Fruit fly (Drosophila melanogaster) whole organism, embryonic: ENCODE results near the gene CG13455.
A peak's percentile ranks its signal among the peaks of the same experiment; 100 is the strongest.

Experiments used
- B-H2 ChIP-seq: fragments of 200-800 bp; sonication (Bioruptor generic); optimal IDR thresholded peaks from 2 replicates; lab custom pipeline; 2018; ENCODE audit warnings: missing biosample characterization, mild to moderate bottlenecking, missing genetic modification characterization
- CG10431 ChIP-seq: fragments of 200-800 bp; sonication (Bioruptor generic); optimal IDR thresholded peaks from 3 replicates; lab custom pipeline; 2018; ENCODE audit warnings: missing biosample characterization, mild to moderate bottlenecking, missing genetic modification characterization
- CG10462 ChIP-seq: fragments of 200-800 bp; sonication (Bioruptor generic); optimal IDR thresholded peaks from 2 replicates; lab custom pipeline; 2016; ENCODE audit warnings: missing biosample characterization, missing genetic modification characterization
- CG11093 ChIP-seq: fragments of 200-800 bp; sonication (Bioruptor generic); IDR thresholded peaks from 3 replicates; pipeline ENCODE4 v1.3.6; 2022; ENCODE audit warnings: missing biosample characterization, missing genetic modification characterization
- CG12659 ChIP-seq: fragments of 200-800 bp; sonication (Bioruptor generic); optimal IDR thresholded peaks from 3 replicates; lab custom pipeline; 2017; ENCODE audit warnings: mild to moderate bottlenecking, missing biosample characterization, missing genetic modification reagents, missing genetic modification characterization
- CG14050 ChIP-seq: fragments of 200-800 bp; sonication (Bioruptor generic); IDR thresholded peaks from 3 replicates; pipeline ENCODE4 v1.3.6; 2022; ENCODE audit warnings: missing biosample characterization, missing genetic modification characterization
- CG15073 ChIP-seq: fragments of 200-800 bp; sonication (Bioruptor generic); optimal IDR thresholded peaks from 2 replicates; lab custom pipeline; 2016; ENCODE audit warnings: missing biosample characterization, missing genetic modification characterization
- CG15514 ChIP-seq: fragments of 200-800 bp; sonication (Bioruptor generic); optimal IDR thresholded peaks from 3 replicates; lab custom pipeline; 2017; ENCODE audit warnings: missing biosample characterization, missing genetic modification characterization, mild to moderate bottlenecking, moderate library complexity, missing genetic modification reagents
- CG15601 ChIP-seq: fragments of 200-800 bp; sonication (Bioruptor generic); optimal IDR thresholded peaks from 3 replicates; lab custom pipeline; 2019; ENCODE audit warnings: missing biosample characterization, mild to moderate bottlenecking, missing genetic modification characterization, moderate library complexity
- CG17568 ChIP-seq: fragments of 200-800 bp; sonication (Bioruptor generic); optimal IDR thresholded peaks from 2 replicates; lab custom pipeline; 2018; ENCODE audit warnings: missing biosample characterization, mild to moderate bottlenecking, missing genetic modification characterization, moderate library complexity
- CG2129 ChIP-seq: fragments of 200-800 bp; sonication (Bioruptor generic); IDR thresholded peaks from 2 replicates; pipeline ENCODE4 v1.3.6; 2022; ENCODE audit warnings: missing biosample characterization, missing genetic modification characterization; ENCODE audit not compliant: partially characterized antibody
- CG32772 ChIP-seq: fragments of 200-800 bp; sonication (Bioruptor generic); IDR thresholded peaks from 2 replicates; pipeline ENCODE4 v1.3.6; 2022; ENCODE audit warnings: missing biosample characterization, missing genetic modification characterization
- CG3995 ChIP-seq: fragments of 200-800 bp; sonication (Bioruptor generic); optimal IDR thresholded peaks from 3 replicates; lab custom pipeline; 2016; ENCODE audit warnings: missing biosample characterization, missing genetic modification characterization
- CG4617 ChIP-seq: fragments of 200-800 bp; sonication (Bioruptor generic); optimal IDR thresholded peaks from 3 replicates; lab custom pipeline; 2016; ENCODE audit warnings: missing biosample characterization, missing genetic modification characterization, borderline replicate concordance
- CG9932 ChIP-seq: fragments of 200-800 bp; sonication (Bioruptor generic); IDR thresholded peaks from 2 replicates; pipeline ENCODE4 v1.3.6; 2022; ENCODE audit warnings: missing biosample characterization, missing genetic modification characterization
- D19B ChIP-seq: fragments of 200-800 bp; sonication (Bioruptor generic); optimal IDR thresholded peaks from 2 replicates; lab custom pipeline; 2017; ENCODE audit warnings: missing biosample characterization, mild to moderate bottlenecking, missing genetic modification characterization
- Doc3 ChIP-seq: fragments of 200-800 bp; sonication (Bioruptor generic); IDR thresholded peaks from 3 replicates; pipeline ENCODE4 v1.3.6; 2022; ENCODE audit warnings: missing biosample characterization, missing genetic modification characterization; ENCODE audit not compliant: partially characterized antibody
- E2f2 ChIP-seq: fragments of 200-800 bp; sonication (Bioruptor generic); IDR thresholded peaks from 2 replicates; pipeline ENCODE4 v1.3.6; 2022; ENCODE audit warnings: missing biosample characterization, missing genetic modification characterization
- HLHmδ ChIP-seq: fragments of 200-800 bp; sonication (Bioruptor generic); optimal IDR thresholded peaks from 2 replicates; lab custom pipeline; 2018; ENCODE audit warnings: missing biosample characterization, mild to moderate bottlenecking, missing genetic modification characterization, moderate library complexity
- Lhr ChIP-seq: fragments of 200-800 bp; sonication (Bioruptor generic); optimal IDR thresholded peaks from 3 replicates; lab custom pipeline; 2017; ENCODE audit warnings: mild to moderate bottlenecking, missing biosample characterization, missing genetic modification reagents, missing genetic modification characterization
- Lpt ChIP-seq: fragments of >200 bp; optimal IDR thresholded peaks from 2 replicates; lab custom pipeline; 2018; ENCODE audit warnings: missing biosample characterization, missing genetic modification characterization
- MBD-R2 ChIP-seq: fragments of 200-800 bp; sonication (Bioruptor generic); IDR thresholded peaks from 2 replicates; pipeline ENCODE4 v1.3.6; 2022; ENCODE audit warnings: missing biosample characterization, missing genetic modification characterization
- Med ChIP-seq: fragments of 200-800 bp; sonication (Bioruptor generic); peaks from one replicate; lab custom pipeline; 2016; ENCODE audit warnings: missing biosample characterization, missing genetic modification characterization, mild to moderate bottlenecking, inconsistent platforms, moderate library complexity
- Meics ChIP-seq: fragments of 200-800 bp; sonication (Bioruptor generic); optimal IDR thresholded peaks from 2 replicates; lab custom pipeline; 2017; ENCODE audit warnings: missing biosample characterization, mild to moderate bottlenecking, missing genetic modification characterization
- Oli ChIP-seq: fragments of 200-800 bp; sonication (Bioruptor generic); optimal IDR thresholded peaks from 2 replicates; lab custom pipeline; 2018; ENCODE audit warnings: missing biosample characterization, mild to moderate bottlenecking, missing genetic modification characterization, moderate library complexity
- Poxn ChIP-seq: fragments of 200-800 bp; sonication (Bioruptor generic); IDR thresholded peaks from 2 replicates; pipeline ENCODE4 v1.3.6; 2022; ENCODE audit warnings: missing biosample characterization, missing genetic modification characterization
- Sin3A ChIP-seq: fragments of >200 bp; optimal IDR thresholded peaks from 2 replicates; lab custom pipeline; 2018
- Sry-β ChIP-seq: fragments of 200-800 bp; sonication (Bioruptor generic); optimal IDR thresholded peaks from 2 replicates; lab custom pipeline; 2018; ENCODE audit warnings: missing biosample characterization, mild to moderate bottlenecking, missing genetic modification characterization, moderate library complexity
- Taf1 ChIP-seq: fragments of 200-800 bp; sonication (Bioruptor generic); IDR thresholded peaks from 2 replicates; pipeline ENCODE4 v1.3.6; 2022; ENCODE audit warnings: missing biosample characterization, missing genetic modification characterization
- YL-1 ChIP-seq: fragments of 200-800 bp; sonication (Bioruptor generic); optimal IDR thresholded peaks from 3 replicates; lab custom pipeline; 2017; ENCODE audit warnings: missing biosample characterization, mild to moderate bottlenecking, missing genetic modification characterization
- ato ChIP-seq: fragments of 200-800 bp; sonication (Bioruptor generic); IDR thresholded peaks from 2 replicates; pipeline ENCODE4 v1.3.6; 2022; ENCODE audit warnings: missing biosample characterization, missing genetic modification characterization; ENCODE audit not compliant: partially characterized antibody
- bowl ChIP-seq: fragments of 200-800 bp; sonication (Bioruptor generic); IDR thresholded peaks from 2 replicates; pipeline ENCODE4 v1.3.6; 2022; ENCODE audit warnings: missing biosample characterization, missing genetic modification characterization
- br ChIP-seq: fragments of >200 bp; optimal IDR thresholded peaks from 2 replicates; lab custom pipeline; 2017
- cas ChIP-seq: fragments of 200-800 bp; sonication (Bioruptor generic); IDR thresholded peaks from 2 replicates; pipeline ENCODE4 v1.3.6; 2022; ENCODE audit warnings: missing biosample characterization, missing genetic modification characterization
- chinmo ChIP-seq: fragments of 200-800 bp; sonication (Bioruptor generic); IDR thresholded peaks from 4 replicates; pipeline ENCODE4 v1.3.6; 2022; ENCODE audit warnings: missing biosample characterization, missing genetic modification characterization; ENCODE audit not compliant: partially characterized antibody
- crp ChIP-seq, 2 experiments: fragments of 200-800 bp; sonication (Bioruptor generic); optimal IDR thresholded peaks; 2 replicates in 1 of 2; 3 replicates in 1 of 2; lab custom pipeline; 2017; ENCODE audit warnings: missing biosample characterization in 2 of 2, missing genetic modification characterization in 2 of 2, mild to moderate bottlenecking in 1 of 2, moderate library complexity in 1 of 2
- disco-r ChIP-seq: fragments of 200-800 bp; sonication (Bioruptor generic); optimal IDR thresholded peaks from 2 replicates; lab custom pipeline; 2016; ENCODE audit warnings: missing biosample characterization, missing genetic modification characterization
- dm ChIP-seq: fragments of 200-800 bp; sonication (Bioruptor generic); optimal IDR thresholded peaks from 3 replicates; lab custom pipeline; 2016; ENCODE audit warnings: missing biosample characterization, missing genetic modification characterization
- eve ChIP-seq, 2 experiments: fragments of >200 bp; optimal IDR thresholded peaks; 2 replicates each; lab custom pipeline; 2017; ENCODE audit warnings: missing biosample characterization in 2 of 2, missing genetic modification characterization in 2 of 2
- gsb ChIP-seq: fragments of 200-800 bp; sonication (Bioruptor generic); IDR thresholded peaks from 2 replicates; pipeline ENCODE4 v1.3.6; 2022; ENCODE audit warnings: missing biosample characterization, missing genetic modification characterization
- hb ChIP-seq: fragments of 200-800 bp; sonication (Bioruptor generic); IDR thresholded peaks from 3 replicates; pipeline ENCODE4 v1.3.6; 2022; ENCODE audit warnings: missing biosample characterization, missing genetic modification characterization; ENCODE audit not compliant: partially characterized antibody
- her ChIP-seq: fragments of 200-800 bp; sonication (Bioruptor generic); optimal IDR thresholded peaks from 2 replicates; lab custom pipeline; 2016; ENCODE audit warnings: missing biosample characterization, missing genetic modification characterization
- ind ChIP-seq: fragments of 200-800 bp; sonication (Bioruptor generic); optimal IDR thresholded peaks from 3 replicates; lab custom pipeline; 2016; ENCODE audit warnings: missing biosample characterization, missing genetic modification characterization
- lola ChIP-seq, 3 experiments: fragments of >200 bp in 2 of 3; fragments of 200-800 bp in 1 of 3; sonication (Bioruptor generic) in 1 of 3; optimal IDR thresholded peaks; 2 replicates each; lab custom pipeline; 2017 to 2019; ENCODE audit warnings: missing biosample characterization in 3 of 3, missing genetic modification characterization in 3 of 3, mild to moderate bottlenecking in 1 of 3, moderate library complexity in 1 of 3
- mirr ChIP-seq: fragments of 200-800 bp; sonication (Bioruptor generic); optimal IDR thresholded peaks from 3 replicates; lab custom pipeline; 2018; ENCODE audit warnings: missing biosample characterization, mild to moderate bottlenecking, missing genetic modification characterization
- onecut ChIP-seq: fragments of 200-800 bp; sonication (Bioruptor generic); IDR thresholded peaks from 2 replicates; pipeline ENCODE4 v1.3.6; 2022; ENCODE audit warnings: missing biosample characterization, missing genetic modification characterization
- otp ChIP-seq: fragments of 200-800 bp; sonication (Bioruptor generic); IDR thresholded peaks from 3 replicates; pipeline ENCODE4, ENCODE4 v1.3.6; 2022; ENCODE audit warnings: missing biosample characterization, missing genetic modification characterization
- tll ChIP-seq, 2 experiments: fragments of 200-800 bp in 1 of 2; fragments of >200 bp in 1 of 2; sonication (Bioruptor generic) in 1 of 2; optimal IDR thresholded peaks; 2 replicates each; lab custom pipeline; 2017 to 2019; ENCODE audit warnings: missing biosample characterization in 2 of 2, missing genetic modification characterization in 2 of 2, mild to moderate bottlenecking in 1 of 2, moderate library complexity in 1 of 2
- unc-4 ChIP-seq: fragments of 200-800 bp; sonication (Bioruptor generic); IDR thresholded peaks from 2 replicates; pipeline ENCODE4 v1.3.6; 2022; ENCODE audit warnings: missing biosample characterization, missing genetic modification characterization; ENCODE audit not compliant: partially characterized antibody
- wdn ChIP-seq: fragments of 200-800 bp; sonication (Bioruptor generic); IDR thresholded peaks from 2 replicates; pipeline ENCODE4 v1.3.6; 2022; ENCODE audit warnings: missing biosample characterization, missing genetic modification characterization

The CG13455 gene

dm6 chr3L:15523806-15524346, 27.5 kb downstream of the CG13455 start, which contains the start of gene CG7945:
Gene CG7945, minus strand, starts transcription at chr3L:15524137.
- TF ChIP-seq CG10462 (no peak), Poxn (GFP tag; lab: Robert Waterston, UW) (no peak), Med (GFP tag; lab: Kevin White, UChicago) (peak; percentile 59), unc-4 (GFP tag; lab: Robert Waterston, UW) (peak; percentile 69), mirr (no peak), CG10431 (no peak), CG11093 (GFP tag; lab: Robert Waterston, UW) (no peak), Doc3 (GFP tag; lab: Robert Waterston, UW) (peak; percentile 48; the same call in 2 of the 3 replicates), CG14050 (GFP tag; lab: Robert Waterston, UW) (no peak), br (lab: Kevin White, UChicago) (no peak), bowl (GFP tag; lab: Robert Waterston, UW) (no peak), E2f2 (GFP tag; lab: Robert Waterston, UW) (peak; percentile 99), her (GFP tag; lab: Kevin White, UChicago) (no peak), tll (GFP tag; optimal IDR thresholded peaks at IDR 0.05; lab: Kevin White, UChicago) (peak in 1 of 2 experiments; percentile 12), Sry-β (GFP tag; lab: Kevin White, UChicago) (no peak), D19B (GFP tag; lab: Kevin White, UChicago) (no peak), CG3995 (no peak), Lhr (GFP tag; lab: Kevin White, UChicago) (peak; percentile 34), CG15601 (peak; percentile 53), HLHmδ (GFP tag; lab: Kevin White, UChicago) (no peak), CG15514 (GFP tag; lab: Kevin White, UChicago) (peak; percentile 51), CG9932 (GFP tag; lab: Robert Waterston, UW) (no peak), B-H2 (GFP tag; lab: Kevin White, UChicago) (peak; percentile 22), CG4617 (GFP tag; lab: Kevin White, UChicago) (peak; percentile 66), chinmo (0 out of 4 replicates have a peak, but pooled peaks have one; percentile 54), Sin3A (no peak), disco-r (GFP tag; lab: Kevin White, UChicago) (no peak), CG2129 (GFP tag; lab: Robert Waterston, UW) (no peak), MBD-R2 (GFP tag; lab: Robert Waterston, UW) (peak; percentile 67), lola (GFP tag; optimal IDR thresholded peaks at IDR 0.05; lab: Kevin White, UChicago) (no peak), CG17568 (GFP tag; lab: Kevin White, UChicago) (peak; percentile 17), CG12659 (GFP tag; lab: Kevin White, UChicago) (peak; percentile 68), CG32772 (GFP tag; lab: Robert Waterston, UW) (no peak), Oli (tag; lab: Kevin White, UChicago) (no peak), Meics (GFP tag; lab: Kevin White, UChicago) (no peak), wdn (GFP tag; lab: Robert Waterston, UW) (no peak), onecut (GFP tag; lab: Robert Waterston, UW) (0 out of 2 replicates have a peak, but pooled peaks have one; percentile 3), crp (GFP tag; optimal IDR thresholded peaks at IDR 0.05; lab: Kevin White, UChicago) (peak in 1 of 2 experiments; percentile 25), otp (GFP tag; lab: Robert Waterston, UW) (no peak), YL-1 (GFP tag; lab: Kevin White, UChicago) (peak; percentile 72), ind (GFP tag; lab: Kevin White, UChicago) (no peak), CG15073 (no peak), Lpt (GFP tag; lab: Kevin White, UChicago) (no peak), ato (GFP tag; lab: Robert Waterston, UW) (peak; percentile 51; the same call in 1 of the 2 replicates), dm (no peak), gsb (GFP tag; lab: Robert Waterston, UW) (no peak), eve (GFP tag; optimal IDR thresholded peaks at IDR 0.05; lab: Kevin White, UChicago) (peak in 1 of 2 experiments; percentile 79), hb (no peak), cas (GFP tag; lab: Robert Waterston, UW) (no peak), Taf1 (GFP tag; lab: Robert Waterston, UW) (no peak)
